Fruit fly (Drosophila melanogaster): ENCODE results near the gene CG15515.

dm6 chr3R:29880306-29880705, 25.0 kb upstream of the CG15515 start:
- TF ChIP-seq pan (optimal IDR thresholded peaks at IDR 0.05) (no peak), Dif (GFP tag; optimal IDR thresholded peaks at IDR 0.05; ENCODE audit: partially characterized antibody) (no peak), dsf (GFP tag; optimal IDR thresholded peaks at IDR 0.05; ENCODE audit: borderline replicate concordance) (no peak), h (GFP tag; optimal IDR thresholded peaks at IDR 0.05) (no peak), fru (GFP tag; optimal IDR thresholded peaks at IDR 0.05) (no peak), psq (GFP tag; optimal IDR thresholded peaks at IDR 0.05) (no peak), HLH106 (tag; optimal IDR thresholded peaks at IDR 0.05) (no peak)
